Worm (Caenorhabditis elegans) whole organism, L4 larva: Measurements from ENCODE around the gene str-124.

Experiments used
- D1046.2 ChIP-seq: fragments of 200-800 bp; sonication (Bioruptor generic); IDR thresholded peaks from 2 replicates; pipeline ENCODE4 v1.3.6; 2022; ENCODE audit warnings: missing genetic modification characterization, missing compliant biosample characterization
- F10B5.3 ChIP-seq: sonication (generic microtip); optimal IDR thresholded peaks from 2 replicates; lab custom pipeline; 2016; ENCODE audit warnings: mild to moderate bottlenecking, missing genetic modification characterization, missing compliant biosample characterization
- R02D3.7 ChIP-seq: fragments of 150-350 bp; sonication (generic microtip); optimal IDR thresholded peaks from 3 replicates; lab custom pipeline; 2014; ENCODE audit warnings: missing biosample characterization, missing genetic modification characterization
- T26A8.4 ChIP-seq: fragments of 200-800 bp; sonication (Bioruptor generic); IDR thresholded peaks from 2 replicates; pipeline ENCODE4 v1.3.6; 2022; ENCODE audit warnings: missing genetic modification characterization, missing compliant biosample characterization
- Y105C5A.15 ChIP-seq: fragments of 200-800 bp; sonication (Bioruptor generic); IDR thresholded peaks from 2 replicates; pipeline ENCODE4 v1.3.6; 2022; ENCODE audit warnings: missing genetic modification characterization, missing compliant biosample characterization
- Y75B8A.6 ChIP-seq: fragments of 200-800 bp; sonication (Bioruptor generic); IDR thresholded peaks from 2 replicates; pipeline ENCODE4 v1.3.6; 2022; ENCODE audit warnings: missing genetic modification reagents, missing genetic modification characterization, missing compliant biosample characterization
- aha-1 ChIP-seq: fragments of 150-350 bp; peaks from one replicate; lab custom pipeline; 2014; ENCODE audit warnings: missing biosample characterization, missing genetic modification characterization
- ceh-44 ChIP-seq: fragments of 200-800 bp; sonication (Bioruptor generic); IDR thresholded peaks from 2 replicates; pipeline ENCODE4 v1.3.6; 2022; ENCODE audit warnings: missing genetic modification reagents, missing genetic modification characterization, missing compliant biosample characterization
- ceh-82 ChIP-seq: sonication (generic microtip); optimal IDR thresholded peaks from 2 replicates; lab custom pipeline; 2017; ENCODE audit warnings: missing biosample characterization, missing genetic modification characterization
- ces-1 ChIP-seq: fragments of 150-350 bp; sonication (generic microtip); optimal IDR thresholded peaks from 4 replicates; lab custom pipeline; 2014; ENCODE audit warnings: missing biosample characterization, missing genetic modification reagents, missing genetic modification characterization
- dmd-8 ChIP-seq: fragments of 200-800 bp; sonication (Bioruptor generic); IDR thresholded peaks from 2 replicates; pipeline ENCODE4 v1.3.6; 2022; ENCODE audit warnings: missing genetic modification characterization, missing compliant biosample characterization
- dmd-9 ChIP-seq: fragments of 200-800 bp; sonication (Bioruptor generic); IDR thresholded peaks from 2 replicates; pipeline ENCODE4 v1.3.6; 2022; ENCODE audit warnings: missing genetic modification reagents, missing genetic modification characterization, missing compliant biosample characterization
- egl-43 ChIP-seq: fragments of 200-800 bp; sonication (Bioruptor generic); IDR thresholded peaks from 2 replicates; pipeline ENCODE4 v1.3.6; 2022; ENCODE audit warnings: missing genetic modification reagents, missing genetic modification characterization, missing compliant biosample characterization
- fos-1 ChIP-seq: fragments of 150-350 bp; optimal IDR thresholded peaks from 2 replicates; lab custom pipeline; 2014; ENCODE audit warnings: missing biosample characterization, missing genetic modification characterization
- hif-1 ChIP-seq, 2 experiments: sonication (generic microtip); optimal IDR thresholded peaks; 2 replicates each; lab custom pipeline; 2016 to 2017; ENCODE audit warnings: missing compliant biosample characterization in 2 of 2, missing genetic modification characterization in 2 of 2, missing genetic modification reagents in 2 of 2, missing genotype in 2 of 2, mild to moderate bottlenecking in 1 of 2
- hlh-11 ChIP-seq: fragments of 200-800 bp; sonication (Bioruptor generic); optimal IDR thresholded peaks from 2 replicates; lab custom pipeline; 2018; ENCODE audit warnings: mild to moderate bottlenecking, missing genetic modification characterization, missing compliant biosample characterization
- lin-15B ChIP-seq: fragments of 150-350 bp; sonication (generic microtip); optimal IDR thresholded peaks from 3 replicates; lab custom pipeline; 2014; ENCODE audit warnings: missing biosample characterization, missing genetic modification characterization
- lin-39 ChIP-seq: fragments of 150-350 bp; optimal IDR thresholded peaks from 2 replicates; lab custom pipeline; 2014; ENCODE audit warnings: missing biosample characterization, missing genetic modification reagents, missing genetic modification characterization
- lsy-2 ChIP-seq, 2 experiments: fragments of 150-350 bp in 1 of 2; sonication (generic microtip) in 1 of 2; optimal IDR thresholded peaks; 2 replicates each; lab custom pipeline; 2014 to 2017; ENCODE audit warnings: missing biosample characterization in 2 of 2, missing genetic modification characterization in 2 of 2
- mes-2 ChIP-seq: sonication (generic microtip); optimal IDR thresholded peaks from 2 replicates; lab custom pipeline; 2016; ENCODE audit warnings: missing genotype, mild to moderate bottlenecking, missing genetic modification characterization, missing compliant biosample characterization; ENCODE audit not compliant: poor library complexity, severe bottlenecking
- nhr-237 ChIP-seq: sonication (generic microtip); optimal IDR thresholded peaks from 2 replicates; lab custom pipeline; 2017; ENCODE audit warnings: missing biosample characterization, missing genetic modification characterization
- nhr-25 ChIP-seq: sonication (generic microtip); optimal IDR thresholded peaks from 2 replicates; lab custom pipeline; 2017; ENCODE audit warnings: missing genetic modification characterization, mild to moderate bottlenecking, missing compliant biosample characterization, antibody characterized with exemption, moderate library complexity, borderline replicate concordance; ENCODE audit not compliant: insufficient read depth
- sdz-12 ChIP-seq: fragments of 200-800 bp; sonication (Bioruptor generic); optimal IDR thresholded peaks from 2 replicates; lab custom pipeline; 2018; ENCODE audit warnings: mild to moderate bottlenecking, missing genetic modification characterization, missing compliant biosample characterization
- set-16 ChIP-seq: fragments of 200-800 bp; sonication (Bioruptor generic); IDR thresholded peaks from 2 replicates; pipeline ENCODE4 v1.3.6; 2022; ENCODE audit warnings: missing genetic modification reagents, missing genetic modification characterization, missing compliant biosample characterization
- snpc-1.2 ChIP-seq: fragments of 200-800 bp; sonication (Bioruptor generic); IDR thresholded peaks from 2 replicates; pipeline ENCODE4 v1.3.6; 2022; ENCODE audit warnings: missing genetic modification reagents, missing genetic modification characterization, missing compliant biosample characterization
- snpc-4 ChIP-seq: fragments of 150-350 bp; optimal IDR thresholded peaks from 2 replicates; lab custom pipeline; 2014; ENCODE audit warnings: missing biosample characterization, missing genetic modification characterization
- tag-97 ChIP-seq: fragments of 200-800 bp; sonication (Bioruptor generic); IDR thresholded peaks from 2 replicates; pipeline ENCODE4 v1.3.6; 2022; ENCODE audit warnings: missing genetic modification characterization, missing compliant biosample characterization
- tra-1 ChIP-seq: fragments of 200-800 bp; sonication (Bioruptor generic); IDR thresholded peaks from 2 replicates; pipeline ENCODE4 v1.3.6; 2022; ENCODE audit warnings: missing genetic modification reagents, missing genetic modification characterization, missing compliant biosample characterization
- unc-39 ChIP-seq: sonication (generic microtip); optimal IDR thresholded peaks from 2 replicates; lab custom pipeline; 2017; ENCODE audit warnings: missing biosample characterization, missing genetic modification characterization
- unc-62 ChIP-seq, 3 experiments: fragments of 150-350 bp in 1 of 3; sonication (generic microtip); optimal IDR thresholded peaks in 2 of 3; peaks in 1 of 3; 1 replicate in 1 of 3; 2 replicates in 2 of 3; lab custom pipeline; 2014 to 2017; ENCODE audit warnings: missing biosample characterization in 3 of 3, missing genetic modification characterization in 3 of 3, missing genetic modification reagents in 3 of 3, missing genotype in 1 of 3
- ztf-11 ChIP-seq: fragments of 150-350 bp; optimal IDR thresholded peaks from 2 replicates; lab custom pipeline; 2014; ENCODE audit warnings: missing biosample characterization, missing genetic modification characterization

str-124 gene

DNA sequence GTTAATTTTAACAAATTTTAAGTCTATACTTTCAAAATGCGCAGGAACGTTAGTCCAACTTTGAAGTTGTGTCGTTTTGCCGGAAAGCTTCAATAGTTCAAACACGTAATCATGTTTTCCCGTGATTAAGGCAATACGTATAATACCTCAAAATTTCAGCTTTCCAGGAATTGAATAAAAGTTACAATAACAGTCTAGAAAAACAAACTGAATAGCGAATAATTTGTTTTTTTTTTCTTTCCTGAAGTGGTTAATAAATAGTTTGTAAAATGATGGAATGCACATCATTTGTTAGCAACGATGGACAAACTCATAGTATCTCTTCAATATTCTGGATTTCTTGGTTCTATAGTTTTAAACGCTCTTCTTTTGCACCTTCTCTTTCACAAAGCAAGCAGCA, 2.3 kb downstream of the str-124 start, which contains the start of gene str-123:
str-123 (plus strand) TSS at position 301 of the 400 bp plus-strand sequence.
- TF ChIP-seq dmd-9 (GFP tag; lab: Robert Waterston, UW), result no peak
- TF ChIP-seq tag-97 (GFP tag; lab: Robert Waterston, UW), result no peak
- TF ChIP-seq sdz-12 (GFP tag; lab: Kevin White, UChicago), result no peak
- TF ChIP-seq mes-2 (tag; lab: Kevin White, UChicago), result no peak
- no peak for TF ChIP-seq fos-1 (tag; lab: Kevin White, UChicago)
- no peak for TF ChIP-seq Y75B8A.6 (GFP tag; lab: Robert Waterston, UW)
- no peak for TF ChIP-seq R02D3.7 (tag; lab: Kevin White, UChicago)

DNA sequence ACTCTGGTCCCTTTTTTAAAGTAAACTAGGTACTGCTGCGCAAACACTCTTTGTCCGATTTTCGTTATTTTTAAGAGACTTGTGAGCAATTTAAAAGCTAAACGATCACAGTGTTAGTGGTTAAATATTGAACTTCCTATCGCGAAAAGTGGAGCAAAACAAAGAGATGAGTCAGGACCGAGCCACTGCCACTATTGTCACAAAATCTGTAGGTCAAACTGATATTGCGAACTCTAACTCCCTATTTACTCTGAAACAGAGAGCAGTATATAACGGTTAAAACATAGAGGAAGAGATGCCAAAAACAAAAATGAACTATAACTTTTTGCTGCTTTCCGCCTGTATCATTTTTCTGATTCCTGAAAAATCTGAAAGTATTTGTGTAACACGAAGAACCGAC, 4.8 kb downstream of the str-124 start, which contains the start of gene abf-5:
abf-5 (plus strand) TSS at position 301 of the 400 bp plus-strand sequence.
- TF ChIP-seq lsy-2 (tag; optimal IDR thresholded peaks at IDR 0.05; lab: Kevin White, UChicago), result no peak
- no peak for TF ChIP-seq unc-39 (tag; lab: Kevin White, UChicago)
- TF ChIP-seq D1046.2 (GFP tag; lab: Robert Waterston, UW), result no peak
- TF ChIP-seq unc-62 (GFP tag; optimal IDR thresholded peaks at IDR 0.05 in 1 of 2; lab: Kevin White, UChicago), result no peak
- TF ChIP-seq unc-62 (tag; optimal IDR thresholded peaks at IDR 0.05; lab: Kevin White, UChicago), result no peak
- TF ChIP-seq ceh-82 (tag; lab: Kevin White, UChicago), result no peak
- no peak for TF ChIP-seq Y105C5A.15 (GFP tag; lab: Robert Waterston, UW)
- no peak for TF ChIP-seq lin-15B (tag; lab: Kevin White, UChicago)

DNA sequence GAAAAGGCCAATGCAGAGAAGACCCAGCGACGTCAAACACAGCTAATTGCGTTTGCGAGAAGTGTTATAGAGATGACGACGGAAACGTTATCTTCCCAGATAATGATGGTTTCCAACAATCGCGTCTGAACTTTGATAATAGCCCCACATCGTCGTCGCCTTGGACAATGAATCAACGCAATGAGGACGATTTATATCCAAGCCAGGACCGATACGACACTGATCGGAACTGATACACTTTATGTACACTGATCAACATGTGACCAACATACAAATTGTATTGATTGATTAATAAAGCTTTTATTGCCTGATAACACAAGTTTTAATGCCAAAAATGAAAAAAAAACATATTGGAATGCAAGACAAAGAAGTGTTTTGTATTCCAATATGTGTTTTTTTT, 5.4 kb downstream of the str-124 start:
- TF ChIP-seq fos-1 (tag; lab: Kevin White, UChicago) (no peak), ztf-11 (tag; lab: Kevin White, UChicago) (no peak), hlh-11 (tag; lab: Kevin White, UChicago) (peak; percentile 1)
- TF ChIP-seq, all 104 proteins: peak for 1

DNA sequence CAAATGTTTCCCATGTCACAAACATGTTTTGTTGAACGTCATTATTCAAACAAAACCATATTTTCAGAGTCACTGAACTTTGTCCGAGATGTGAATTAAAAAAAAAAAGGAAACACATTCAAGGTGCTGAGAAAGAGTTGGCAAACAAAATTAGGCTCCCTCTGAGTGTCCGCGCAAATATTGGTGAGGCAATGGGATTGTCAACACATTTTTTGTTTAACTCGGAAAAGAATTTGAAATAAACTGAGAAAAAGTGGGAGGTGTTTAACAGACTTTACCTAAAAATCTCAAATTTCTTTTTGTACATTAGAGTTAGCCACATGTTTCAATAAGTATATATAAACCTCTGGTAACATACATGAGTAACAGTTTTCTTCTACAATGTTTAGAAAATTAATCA, 6.1 kb downstream of the str-124 start, which contains the start of gene abf-6:
abf-6 (plus strand) TSS at position 323 of the 400 bp plus-strand sequence.
- no peak for TF ChIP-seq hif-1 (tag; optimal IDR thresholded peaks at IDR 0.05; lab: Kevin White, UChicago)
- TF ChIP-seq fos-1 (tag; lab: Kevin White, UChicago), result no peak
- no peak for TF ChIP-seq nhr-237 (tag; lab: Kevin White, UChicago)
- TF ChIP-seq set-16, result no peak
- TF ChIP-seq D1046.2 (GFP tag; lab: Robert Waterston, UW), result no peak
- no peak for TF ChIP-seq tra-1 (GFP tag; lab: Robert Waterston, UW)
- TF ChIP-seq F10B5.3 (tag; lab: Kevin White, UChicago), result no peak
- no peak for TF ChIP-seq ceh-44 (GFP tag; lab: Robert Waterston, UW)
- TF ChIP-seq T26A8.4 (GFP tag; lab: Robert Waterston, UW), result no peak
- TF ChIP-seq R02D3.7 (tag; lab: Kevin White, UChicago), result no peak
- no peak for TF ChIP-seq dmd-8
- TF ChIP-seq snpc-1.2, result no peak

DNA sequence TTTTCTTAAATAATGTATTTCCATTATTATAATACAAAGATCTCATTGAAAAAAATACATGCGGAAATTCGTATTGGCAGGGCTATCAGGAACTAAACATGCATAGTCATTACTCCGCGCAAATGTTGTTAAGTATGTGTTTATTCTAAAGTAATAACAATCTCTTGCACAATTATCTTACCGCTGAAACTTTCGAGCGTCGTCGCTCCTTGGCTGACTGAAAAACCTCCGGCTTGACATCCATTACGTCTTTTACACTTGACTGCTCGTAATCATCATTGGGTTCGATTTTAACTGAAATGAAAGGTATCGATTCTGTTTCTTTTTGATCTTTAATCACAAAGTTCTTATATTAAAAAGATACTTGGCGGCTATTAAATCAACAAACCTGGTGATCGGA, 12.1 kb downstream of the str-124 start:
- TF ChIP-seq unc-62 (GFP tag; optimal IDR thresholded peaks at IDR 0.05 in 1 of 2; lab: Kevin White, UChicago) (peak in 1 of 2 experiments; percentile 92), unc-62 (tag; optimal IDR thresholded peaks at IDR 0.05; lab: Kevin White, UChicago) (no peak), snpc-4 (tag; lab: Kevin White, UChicago) (no peak), aha-1 (tag; lab: Kevin White, UChicago) (peak; percentile 66), ces-1 (GFP tag; lab: Kevin White, UChicago) (no peak), lin-39 (tag; lab: Kevin White, UChicago) (no peak), egl-43 (GFP tag; lab: Robert Waterston, UW) (no peak), nhr-25 (tag; lab: Kevin White, UChicago) (no peak)
